Fruit fly (Drosophila melanogaster): ENCODE results near the gene CtsB.

The CtsB gene

DNA sequence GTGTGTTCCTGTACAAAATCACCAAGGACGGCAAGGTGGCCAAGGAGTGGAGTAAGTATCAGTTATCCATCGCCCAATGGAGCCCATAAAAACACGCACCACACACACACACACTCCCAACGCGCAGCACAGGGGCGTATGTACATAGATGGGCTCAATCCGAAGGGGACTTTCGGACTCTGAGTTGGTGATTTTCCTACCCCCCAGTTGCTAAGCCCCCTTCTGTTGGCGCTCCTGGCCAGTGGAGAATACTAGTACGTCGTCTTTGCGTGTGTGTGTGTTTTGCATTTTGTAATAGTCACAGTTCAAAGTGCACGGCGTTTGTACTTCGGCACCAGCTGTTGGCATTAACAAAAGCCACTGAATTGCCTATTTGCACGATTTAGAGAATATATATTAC lies 41.9 kb downstream of the CtsB start (continued):
- TF ChIP-seq sqz (GFP tag; optimal IDR thresholded peaks at IDR 0.05) (no peak), CG17359 (tag; optimal IDR thresholded peaks at IDR 0.05) (peak; percentile 82), CG3163 (GFP tag; optimal IDR thresholded peaks at IDR 0.05) (no peak), gem (tag; optimal IDR thresholded peaks at IDR 0.05) (peak; percentile 81), BtbVII (GFP tag; optimal IDR thresholded peaks at IDR 0.05) (peak; percentile 65), CG9727 (GFP tag; optimal IDR thresholded peaks at IDR 0.05) (peak; percentile 3), CG42726 (GFP tag; IDR thresholded peaks at IDR 0.05; ENCODE audit: partially characterized antibody) (no peak), nerfin-2 (GFP tag; IDR thresholded peaks at IDR 0.05; ENCODE audit: partially characterized antibody) (no peak), CG7963 (GFP tag; IDR thresholded peaks at IDR 0.05; ENCODE audit: partially characterized antibody) (no peak), fd96Cb (tag; optimal IDR thresholded peaks at IDR 0.05) (peak; percentile 65), sug (tag; optimal IDR thresholded peaks at IDR 0.05) (peak; percentile 75), Oli (tag; optimal IDR thresholded peaks at IDR 0.05) (peak; percentile 58), tna (GFP tag; IDR thresholded peaks at IDR 0.05; ENCODE audit: partially characterized antibody) (no peak), pita (GFP tag; optimal IDR thresholded peaks at IDR 0.05) (no peak), vfl (GFP tag; optimal IDR thresholded peaks at IDR 0.05) (peak; percentile 37), wek (GFP tag; optimal IDR thresholded peaks at IDR 0.05) (peak; percentile 35), az2 (GFP tag; optimal IDR thresholded peaks at IDR 0.05) (peak; percentile 82), pho (GFP tag; optimal IDR thresholded peaks at IDR 0.05) (peak; percentile 48), en (GFP tag; optimal IDR thresholded peaks at IDR 0.05) (no peak), CG7839 (tag; optimal IDR thresholded peaks at IDR 0.05) (peak; percentile 82), dm (GFP tag; optimal IDR thresholded peaks at IDR 0.05) (peak; percentile 46), CG13624 (GFP tag; optimal IDR thresholded peaks at IDR 0.05) (peak; percentile 64), Asciz (GFP tag; optimal IDR thresholded peaks at IDR 0.05) (peak; percentile 8), scrt (GFP tag; optimal IDR thresholded peaks at IDR 0.05) (peak; percentile 40), CG4424 (GFP tag; optimal IDR thresholded peaks at IDR 0.05) (peak; percentile 58), cad (GFP tag; optimal IDR thresholded peaks at IDR 0.05) (no peak), CG9876 (GFP tag; optimal IDR thresholded peaks at IDR 0.05) (peak; percentile 60), CG6813 (GFP tag; optimal IDR thresholded peaks at IDR 0.05) (peak; percentile 83), zen (tag; optimal IDR thresholded peaks at IDR 0.05) (no peak), CG10979 (tag; optimal IDR thresholded peaks at IDR 0.05) (peak; percentile 51), CG17802 (tag; optimal IDR thresholded peaks at IDR 0.05) (no peak), CG16779 (GFP tag; IDR thresholded peaks at IDR 0.05) (peak; percentile 85), peb (GFP tag; IDR thresholded peaks at IDR 0.05) (peak; percentile 66; the same call in 1 of the 2 replicates), C15 (GFP tag; IDR thresholded peaks at IDR 0.05) (no peak), ttk (GFP tag; IDR thresholded peaks at IDR 0.05) (peak; percentile 67), sim (GFP tag; IDR thresholded peaks at IDR 0.05) (no peak), CG2712 (tag; optimal IDR thresholded peaks at IDR 0.05) (peak; percentile 69), ci (GFP tag; IDR thresholded peaks at IDR 0.05) (peak; percentile 89), mld (GFP tag; IDR thresholded peaks at IDR 0.05; ENCODE audit: partially characterized antibody) (no peak), Ssrp (tag; optimal IDR thresholded peaks at IDR 0.05) (peak; percentile 28), CG30403 (GFP tag; optimal IDR thresholded peaks at IDR 0.05) (peak; percentile 72), CG18011 (GFP tag; optimal IDR thresholded peaks at IDR 0.05) (peak; percentile 46), crp (GFP tag; optimal IDR thresholded peaks at IDR 0.05) (no peak), CG4820 (GFP tag; optimal IDR thresholded peaks at IDR 0.05) (peak; percentile 55), Lim3 (GFP tag; IDR thresholded peaks at IDR 0.05) (no peak), Abd-B (GFP tag; optimal IDR thresholded peaks at IDR 0.05) (peak; percentile 22), Eip74EF (GFP tag; optimal IDR thresholded peaks at IDR 0.05) (peak in 1 of 2 experiments; percentile 12), tin (GFP tag; optimal IDR thresholded peaks at IDR 0.05) (peak; percentile 85), lov (optimal IDR thresholded peaks at IDR 0.05) (no peak), lov (GFP tag; IDR thresholded peaks at IDR 0.05) (peak; percentile 82)
